Worm (Caenorhabditis elegans) whole organism, L1 larva: ENCODE results near the gene T06A1.1.

Source experiments
- C04F5.9 ChIP-seq: sonication (generic microtip); optimal IDR thresholded peaks from 2 replicates; lab custom pipeline; 2016; ENCODE audit warnings: missing genetic modification characterization, missing compliant biosample characterization
- C16A3.4 ChIP-seq: fragments of 150-350 bp; optimal IDR thresholded peaks from 2 replicates; lab custom pipeline; 2014; ENCODE audit warnings: missing biosample characterization, missing genetic modification characterization
- F16B12.6 ChIP-seq: fragments of 150-350 bp; optimal IDR thresholded peaks from 2 replicates; lab custom pipeline; 2014; ENCODE audit warnings: missing biosample characterization, missing genetic modification characterization
- aha-1 ChIP-seq: fragments of 150-350 bp; optimal IDR thresholded peaks from 2 replicates; lab custom pipeline; 2014; ENCODE audit warnings: missing biosample characterization, missing genetic modification characterization
- alr-1 ChIP-seq: fragments of 200-800 bp; sonication (Bioruptor generic); optimal IDR thresholded peaks from 2 replicates; lab custom pipeline; 2018; ENCODE audit warnings: borderline replicate concordance, mild to moderate bottlenecking, missing genetic modification characterization, missing compliant biosample characterization
- aly-2 ChIP-seq: fragments of 150-350 bp; optimal IDR thresholded peaks from 2 replicates; lab custom pipeline; 2014; ENCODE audit warnings: missing biosample characterization, missing genetic modification characterization
- blmp-1 ChIP-seq: fragments of 150-350 bp; optimal IDR thresholded peaks from 2 replicates; lab custom pipeline; 2014; ENCODE audit warnings: missing biosample characterization, missing genetic modification characterization
- ceh-63 ChIP-seq: fragments of 200-800 bp; sonication (Bioruptor generic); optimal IDR thresholded peaks from 2 replicates; lab custom pipeline; 2018; ENCODE audit warnings: mild to moderate bottlenecking, missing genetic modification characterization, missing compliant biosample characterization
- ceh-8 ChIP-seq: fragments of 200-800 bp; sonication (Bioruptor generic); optimal IDR thresholded peaks from 2 replicates; lab custom pipeline; 2018; ENCODE audit warnings: mild to moderate bottlenecking, missing genetic modification characterization, moderate library complexity, missing compliant biosample characterization
- ceh-82 ChIP-seq, 3 experiments: fragments of 150-350 bp in 1 of 3; sonication (generic microtip) in 2 of 3; optimal IDR thresholded peaks; 2 replicates each; lab custom pipeline; 2014 to 2017; ENCODE audit warnings: missing biosample characterization in 3 of 3, missing genetic modification characterization in 3 of 3
- ceh-90 ChIP-seq: sonication (generic microtip); optimal IDR thresholded peaks from 2 replicates; lab custom pipeline; 2016; ENCODE audit warnings: missing genetic modification characterization, missing compliant biosample characterization
- dpl-1 ChIP-seq, 3 experiments: fragments of 150-350 bp in 2 of 3; sonication (generic microtip) in 1 of 3; optimal IDR thresholded peaks; 2 replicates each; lab custom pipeline; 2014 to 2017; ENCODE audit warnings: missing biosample characterization in 3 of 3, missing genetic modification characterization in 3 of 3, missing genetic modification reagents in 3 of 3
- dsc-1 ChIP-seq: sonication (generic microtip); optimal IDR thresholded peaks from 2 replicates; lab custom pipeline; 2016; ENCODE audit warnings: mild to moderate bottlenecking, missing genetic modification characterization, missing compliant biosample characterization
- efl-3 ChIP-seq: fragments of 200-800 bp; sonication (Bioruptor generic); optimal IDR thresholded peaks from 2 replicates; lab custom pipeline; 2018; ENCODE audit warnings: mild to moderate bottlenecking, missing genetic modification characterization, missing compliant biosample characterization
- egl-27 ChIP-seq, 2 experiments: fragments of 150-350 bp in 1 of 2; sonication (generic microtip); optimal IDR thresholded peaks; 3 replicates each; lab custom pipeline; 2017 to 2018; ENCODE audit warnings: missing biosample characterization in 2 of 2, missing genetic modification characterization in 2 of 2, missing genetic modification reagents in 2 of 2
- elt-2 ChIP-seq: sonication (generic microtip); optimal IDR thresholded peaks from 2 replicates; lab custom pipeline; 2016; ENCODE audit warnings: missing genetic modification characterization, mild to moderate bottlenecking, inconsistent platforms, missing compliant biosample characterization, missing genetic modification reagents
- fkh-10 ChIP-seq: sonication (generic microtip); optimal IDR thresholded peaks from 2 replicates; lab custom pipeline; 2017; ENCODE audit warnings: missing biosample characterization, missing genetic modification reagents, missing genetic modification characterization
- fos-1 ChIP-seq: fragments of 150-350 bp; optimal IDR thresholded peaks from 2 replicates; lab custom pipeline; 2014; ENCODE audit warnings: missing biosample characterization, missing genetic modification characterization
- grh-1 ChIP-seq: fragments of 200-800 bp; sonication (Bioruptor generic); IDR thresholded peaks from 2 replicates; pipeline ENCODE4 v1.3.6; 2022; ENCODE audit warnings: missing genetic modification reagents, missing genetic modification characterization, missing compliant biosample characterization
- hlh-17 ChIP-seq: fragments of 200-800 bp; sonication (Bioruptor generic); optimal IDR thresholded peaks from 2 replicates; lab custom pipeline; 2018; ENCODE audit warnings: missing genetic modification characterization, mild to moderate bottlenecking, missing compliant biosample characterization, moderate library complexity, borderline replicate concordance
- hlh-4 ChIP-seq: sonication (generic microtip); optimal IDR thresholded peaks from 2 replicates; lab custom pipeline; 2016; ENCODE audit warnings: mild to moderate bottlenecking, missing genetic modification characterization, missing compliant biosample characterization
- hpl-2 ChIP-seq: fragments of 150-350 bp; optimal IDR thresholded peaks from 2 replicates; lab custom pipeline; 2014; ENCODE audit warnings: missing biosample characterization, missing genetic modification reagents, missing genetic modification characterization
- irx-1 ChIP-seq: sonication (generic microtip); optimal IDR thresholded peaks from 2 replicates; lab custom pipeline; 2016; ENCODE audit warnings: missing genetic modification characterization, missing compliant biosample characterization
- lin-15B ChIP-seq: fragments of 150-350 bp; sonication (generic microtip); optimal IDR thresholded peaks from 3 replicates; lab custom pipeline; 2014; ENCODE audit warnings: missing biosample characterization, missing genetic modification characterization
- lin-35 ChIP-seq, 2 experiments: fragments of 150-350 bp; optimal IDR thresholded peaks; 2 replicates each; lab custom pipeline; 2014; ENCODE audit warnings: missing biosample characterization in 2 of 2, missing genetic modification characterization in 2 of 2, missing genetic modification reagents in 2 of 2
- nhr-11 ChIP-seq: fragments of 150-350 bp; optimal IDR thresholded peaks from 2 replicates; lab custom pipeline; 2014; ENCODE audit warnings: missing biosample characterization, missing genetic modification characterization
- nhr-20 ChIP-seq: sonication (generic microtip); optimal IDR thresholded peaks from 2 replicates; lab custom pipeline; 2016; ENCODE audit warnings: mild to moderate bottlenecking, missing genetic modification characterization, missing compliant biosample characterization
- nhr-237 ChIP-seq: fragments of 150-350 bp; optimal IDR thresholded peaks from 2 replicates; lab custom pipeline; 2014; ENCODE audit warnings: missing biosample characterization, missing genetic modification characterization
- nhr-47 ChIP-seq: sonication (generic microtip); optimal IDR thresholded peaks from 2 replicates; lab custom pipeline; 2016; ENCODE audit warnings: mild to moderate bottlenecking, missing genetic modification characterization, moderate library complexity, missing compliant biosample characterization
- nhr-71 ChIP-seq: sonication (generic microtip); optimal IDR thresholded peaks from 2 replicates; lab custom pipeline; 2016; ENCODE audit warnings: mild to moderate bottlenecking, missing genetic modification characterization, moderate library complexity, missing compliant biosample characterization
- nhr-76 ChIP-seq: sonication (generic microtip); optimal IDR thresholded peaks from 2 replicates; lab custom pipeline; 2017; ENCODE audit warnings: missing biosample characterization, missing genetic modification characterization
- nhr-84 ChIP-seq: sonication (generic microtip); optimal IDR thresholded peaks from 2 replicates; lab custom pipeline; 2017; ENCODE audit warnings: missing biosample characterization, missing genetic modification characterization
- nhr-85 ChIP-seq: sonication (generic microtip); peaks from one replicate; lab custom pipeline; 2016; ENCODE audit warnings: missing genetic modification characterization, inconsistent platforms, missing compliant biosample characterization
- nhr-90 ChIP-seq: sonication (generic microtip); optimal IDR thresholded peaks from 2 replicates; lab custom pipeline; 2016; ENCODE audit warnings: mild to moderate bottlenecking, missing genetic modification characterization, missing compliant biosample characterization; ENCODE audit not compliant: poor library complexity
- pqm-1 ChIP-seq: sonication (generic microtip); optimal IDR thresholded peaks from 3 replicates; lab custom pipeline; 2017; ENCODE audit warnings: missing biosample characterization, missing genetic modification characterization
- skn-1 ChIP-seq: fragments of 150-350 bp; optimal IDR thresholded peaks from 2 replicates; lab custom pipeline; 2014; ENCODE audit warnings: missing biosample characterization, missing genetic modification characterization
- snpc-4 ChIP-seq: fragments of 150-350 bp; optimal IDR thresholded peaks from 2 replicates; lab custom pipeline; 2014; ENCODE audit warnings: missing biosample characterization, missing genetic modification characterization
- snu-23 ChIP-seq: sonication (generic microtip); optimal IDR thresholded peaks from 2 replicates; lab custom pipeline; 2016; ENCODE audit warnings: missing genetic modification characterization, missing compliant biosample characterization
- sox-4 ChIP-seq: sonication (generic microtip); optimal IDR thresholded peaks from 2 replicates; lab custom pipeline; 2016; ENCODE audit warnings: missing genetic modification characterization, missing compliant biosample characterization
- sptf-1 ChIP-seq: fragments of 150-350 bp; optimal IDR thresholded peaks from 2 replicates; lab custom pipeline; 2014; ENCODE audit warnings: missing biosample characterization, missing genetic modification characterization
- sup-37 ChIP-seq: fragments of 200-800 bp; sonication (Bioruptor generic); optimal IDR thresholded peaks from 2 replicates; lab custom pipeline; 2018; ENCODE audit warnings: mild to moderate bottlenecking, missing genetic modification characterization, missing compliant biosample characterization
- tlp-1 ChIP-seq: fragments of 150-350 bp; optimal IDR thresholded peaks from 2 replicates; lab custom pipeline; 2014; ENCODE audit warnings: missing biosample characterization, missing genetic modification characterization
- unc-130 ChIP-seq: fragments of 150-350 bp; optimal IDR thresholded peaks from 2 replicates; lab custom pipeline; 2017; ENCODE audit warnings: missing biosample characterization, missing genetic modification characterization, inconsistent platforms
- unc-62 ChIP-seq: fragments of 150-350 bp; optimal IDR thresholded peaks from 2 replicates; lab custom pipeline; 2014; ENCODE audit warnings: missing biosample characterization, missing genetic modification reagents, missing genetic modification characterization
- unc-86 ChIP-seq: sonication (generic microtip); optimal IDR thresholded peaks from 2 replicates; lab custom pipeline; 2016; ENCODE audit warnings: missing genetic modification characterization, missing compliant biosample characterization
- unc-98 ChIP-seq: fragments of 200-800 bp; sonication (Bioruptor generic); IDR thresholded peaks from 2 replicates; pipeline ENCODE4 v1.3.6; 2022; ENCODE audit warnings: missing genetic modification characterization, missing compliant biosample characterization
- vab-15 ChIP-seq: sonication (generic microtip); optimal IDR thresholded peaks from 2 replicates; lab custom pipeline; 2017; ENCODE audit warnings: missing genotype, mild to moderate bottlenecking, missing genetic modification characterization, missing compliant biosample characterization

Gene T06A1.1

ce11 chrV:1943465-1943864 is 18.1 kb upstream of the T06A1.1 start (continued):
- peak; percentile 56 for TF ChIP-seq unc-86 (tag; lab: Kevin White, UChicago)
- peak; percentile 57 for TF ChIP-seq fkh-10 (GFP tag; lab: Kevin White, UChicago)
- no peak for TF ChIP-seq tlp-1
- TF ChIP-seq dsc-1 = no peak
- no peak for TF ChIP-seq pqm-1
- no peak for TF ChIP-seq snpc-4
- TF ChIP-seq fos-1 (tag; lab: Kevin White, UChicago) = no peak
- TF ChIP-seq lin-35 (GFP tag; optimal IDR thresholded peaks at IDR 0.05; lab: Kevin White, UChicago) = peak in 1 of 2 experiments; percentile 24
- no peak for TF ChIP-seq nhr-237
- TF ChIP-seq aly-2 (tag; lab: Kevin White, UChicago) = no peak
- peak in 1 of 3 experiments; percentile 47 for TF ChIP-seq ceh-82 (tag; optimal IDR thresholded peaks at IDR 0.05; lab: Kevin White, UChicago)
- TF ChIP-seq ceh-90 (tag; lab: Kevin White, UChicago) = no peak
- TF ChIP-seq sup-37 = no peak
- no peak for TF ChIP-seq sox-4 (tag; lab: Kevin White, UChicago)
- peak; percentile 52 for TF ChIP-seq nhr-47 (tag; lab: Kevin White, UChicago)
- TF ChIP-seq C16A3.4 (tag; lab: Kevin White, UChicago) = no peak
- no peak for TF ChIP-seq unc-62 (GFP tag; lab: Kevin White, UChicago)
- no peak for TF ChIP-seq hpl-2
- no peak for TF ChIP-seq nhr-76 (tag; lab: Kevin White, UChicago)
- peak; percentile 58 for TF ChIP-seq nhr-71 (tag; lab: Kevin White, UChicago)
- TF ChIP-seq egl-27 (tag; optimal IDR thresholded peaks at IDR 0.05; lab: Kevin White, UChicago) = no peak
- TF ChIP-seq nhr-84 (tag; lab: Kevin White, UChicago) = no peak
- TF ChIP-seq elt-2 (tag; lab: Kevin White, UChicago) = no peak
- no peak for TF ChIP-seq vab-15
- peak; percentile 35 for TF ChIP-seq ceh-8 (GFP tag; lab: Kevin White, UChicago)
- no peak for TF ChIP-seq nhr-20
- TF ChIP-seq lin-15B (tag; lab: Kevin White, UChicago) = no peak
- TF ChIP-seq unc-98 = no peak
- no peak for TF ChIP-seq hlh-17 (GFP tag; lab: Kevin White, UChicago)
- no peak for TF ChIP-seq unc-130 (tag; lab: Kevin White, UChicago)
- no peak for TF ChIP-seq ceh-63 (GFP tag; lab: Kevin White, UChicago)
- no peak for TF ChIP-seq sptf-1 (tag; lab: Kevin White, UChicago)
- no peak for TF ChIP-seq hlh-4 (tag; lab: Kevin White, UChicago)
- TF ChIP-seq blmp-1 (tag; lab: Kevin White, UChicago) = no peak
- no peak for TF ChIP-seq nhr-11 (tag; lab: Kevin White, UChicago)
- TF ChIP-seq efl-3 = no peak
- TF ChIP-seq irx-1 (tag; lab: Kevin White, UChicago) = peak; percentile 25
- no peak for TF ChIP-seq skn-1
- TF ChIP-seq snu-23 = peak; percentile 27
- TF ChIP-seq grh-1 = no peak
- no peak for TF ChIP-seq aha-1 (tag; lab: Kevin White, UChicago)
- no peak for TF ChIP-seq C04F5.9 (tag; lab: Kevin White, UChicago)
- TF ChIP-seq nhr-85 (tag; lab: Kevin White, UChicago) = no peak
- TF ChIP-seq F16B12.6 = no peak
- no peak for TF ChIP-seq nhr-90 (tag; lab: Kevin White, UChicago)
- no peak for TF ChIP-seq alr-1 (tag; lab: Kevin White, UChicago)
- no peak for TF ChIP-seq dpl-1 (GFP tag; optimal IDR thresholded peaks at IDR 0.05; lab: Kevin White, UChicago)
- TF ChIP-seq, all 84 proteins: peak for 20
